Fruit fly (Drosophila melanogaster) whole organism, prepupa: Measurements from ENCODE around the gene CG10555.

Experiments
- Eip93F ChIP-seq: fragments of 200-800 bp; sonication (Bioruptor generic); optimal IDR thresholded peaks from 2 replicates; lab custom pipeline; 2016; ENCODE audit warnings: missing biosample characterization, mild to moderate bottlenecking, missing genetic modification characterization
- Ets21C ChIP-seq: fragments of 200-800 bp; sonication (Bioruptor generic); optimal IDR thresholded peaks from 3 replicates; lab custom pipeline; 2016; ENCODE audit warnings: missing biosample characterization, missing genetic modification characterization
- eg ChIP-seq: fragments of 200-800 bp; sonication (Bioruptor generic); IDR thresholded peaks from 3 replicates; pipeline ENCODE4 v1.3.6; 2022; ENCODE audit warnings: missing biosample characterization, missing genetic modification characterization
- esn ChIP-seq: fragments of 200-800 bp; sonication (Bioruptor generic); optimal IDR thresholded peaks from 2 replicates; lab custom pipeline; 2016; ENCODE audit warnings: missing biosample characterization, mild to moderate bottlenecking, missing genetic modification characterization, moderate library complexity
- lz ChIP-seq: fragments of 200-800 bp; sonication (Bioruptor generic); optimal IDR thresholded peaks from 3 replicates; lab custom pipeline; 2016; ENCODE audit warnings: missing biosample characterization, missing genetic modification characterization

DNA sequence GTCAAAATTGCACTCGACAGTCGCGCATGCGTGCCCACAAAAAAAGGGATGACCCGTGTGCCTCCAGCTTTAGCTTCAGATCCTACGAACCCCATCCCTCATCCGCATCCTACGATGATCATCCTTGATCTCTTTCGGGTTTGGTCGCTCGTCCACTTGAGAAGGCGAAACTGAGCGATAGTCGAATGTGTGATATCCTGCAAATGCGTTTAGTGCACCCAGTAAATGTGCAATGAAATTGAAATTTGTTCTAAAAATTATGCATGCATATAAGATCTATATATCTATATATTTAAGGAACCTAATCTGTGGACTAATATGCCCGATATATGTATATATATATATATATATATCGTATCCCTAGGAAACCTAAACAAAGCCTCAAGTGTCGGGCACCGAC lies 45.5 kb downstream of the CG10555 start:
- no peak for TF ChIP-seq Ets21C
- TF ChIP-seq lz (GFP tag; lab: Kevin White, UChicago): no peak
- no peak for TF ChIP-seq esn (GFP tag; lab: Kevin White, UChicago)
- no peak for TF ChIP-seq eg (GFP tag; lab: Robert Waterston, UW)
- TF ChIP-seq Eip93F (GFP tag; lab: Kevin White, UChicago): no peak
